Worm (Caenorhabditis elegans): ENCODE results near the gene rpl-9.
"Not testable (repeated sequence)": the region's sequence is repeated elsewhere in the genome, so short reads cannot be mapped to it uniquely, and the experiment has no call there.

The rpl-9 gene

ce11 chrIII:7614530-7614929, 41.9 kb upstream of the rpl-9 start, which contains the start of gene T04A6.2:
Gene T04A6.2, plus strand, starts transcription at chrIII:7614830.
- TF ChIP-seq hlh-1 (tag; optimal IDR thresholded peaks at IDR 0.05), result no peak
- TF ChIP-seq ceh-39 (tag; optimal IDR thresholded peaks at IDR 0.05), result no peak
- no peak for TF ChIP-seq ceh-43 (GFP tag; optimal IDR thresholded peaks at IDR 0.05)
- no peak for TF ChIP-seq pha-4 (tag; optimal IDR thresholded peaks at IDR 0.05)
- TF ChIP-seq tbx-8 (GFP tag; optimal IDR thresholded peaks at IDR 0.05), result no peak
- TF ChIP-seq blmp-1 (tag; optimal IDR thresholded peaks at IDR 0.05), result no peak
- no peak for TF ChIP-seq nhr-2 (tag; optimal IDR thresholded peaks at IDR 0.05)
- TF ChIP-seq ceh-83 (GFP tag; optimal IDR thresholded peaks at IDR 0.05), result no peak
- no peak for TF ChIP-seq ztf-11 (tag; optimal IDR thresholded peaks at IDR 0.05)
- TF ChIP-seq sem-2 (GFP tag; optimal IDR thresholded peaks at IDR 0.05), result no peak
- no peak for TF ChIP-seq ham-2 (GFP tag; optimal IDR thresholded peaks at IDR 0.05)
- no peak for TF ChIP-seq ces-1 (GFP tag; optimal IDR thresholded peaks at IDR 0.05)
- no peak for TF ChIP-seq mep-1 (tag; optimal IDR thresholded peaks at IDR 0.05)

DNA sequence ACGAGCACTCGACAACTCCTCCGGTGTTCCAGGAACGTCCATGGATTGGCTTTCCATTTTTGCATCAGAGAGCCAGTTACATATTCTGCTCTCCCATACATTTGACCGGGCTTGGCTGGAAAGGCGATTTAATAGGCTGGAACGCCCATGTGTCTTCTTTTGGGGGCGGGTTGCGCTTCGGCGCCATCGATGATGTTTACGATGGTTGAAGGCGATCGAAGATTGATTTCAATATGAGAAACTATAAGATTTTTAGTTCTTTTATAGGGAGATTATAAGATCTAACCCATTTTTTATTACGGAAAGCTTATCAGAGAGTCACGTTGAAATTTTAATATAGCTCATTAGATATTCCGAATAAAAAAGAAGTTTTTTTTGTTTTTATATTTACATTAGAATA, 36.5 kb upstream of the rpl-9 start, which contains the start of gene nsph-4.3:
Gene nsph-4.3, minus strand, starts transcription at position 101 of the 400 bp plus-strand sequence.
- TF ChIP-seq mab-5 (tag; optimal IDR thresholded peaks at IDR 0.05) (no peak), lin-13 (tag; optimal IDR thresholded peaks at IDR 0.05) (no peak), drap-1 (GFP tag; optimal IDR thresholded peaks at IDR 0.05) (no peak), ham-2 (GFP tag; optimal IDR thresholded peaks at IDR 0.05) (no peak), ceh-83 (GFP tag; optimal IDR thresholded peaks at IDR 0.05) (no peak), ceh-43 (GFP tag; optimal IDR thresholded peaks at IDR 0.05) (no peak), unc-62 (GFP tag; optimal IDR thresholded peaks at IDR 0.05) (no peak), bed-3 (GFP tag; optimal IDR thresholded peaks at IDR 0.05) (no peak), nhr-76 (tag; optimal IDR thresholded peaks at IDR 0.05) (no peak), lsy-2 (tag; optimal IDR thresholded peaks at IDR 0.05) (no peak), hlh-1 (tag; optimal IDR thresholded peaks at IDR 0.05) (no peak), unc-120 (tag; optimal IDR thresholded peaks at IDR 0.05; ENCODE audit: poor library complexity, severe bottlenecking) (no peak), sem-2 (GFP tag; optimal IDR thresholded peaks at IDR 0.05) (no peak), tbx-8 (GFP tag; optimal IDR thresholded peaks at IDR 0.05) (no peak)

- no peak for TF ChIP-seq lsy-2 (tag; optimal IDR thresholded peaks at IDR 0.05)
- TF ChIP-seq unc-39 (tag; optimal IDR thresholded peaks at IDR 0.05), result no peak
- TF ChIP-seq tbx-8 (GFP tag; optimal IDR thresholded peaks at IDR 0.05), result no peak
- no peak for TF ChIP-seq ceh-83 (GFP tag; optimal IDR thresholded peaks at IDR 0.05)
- TF ChIP-seq sptf-1 (tag; optimal IDR thresholded peaks at IDR 0.05), result no peak
- TF ChIP-seq drap-1 (GFP tag; optimal IDR thresholded peaks at IDR 0.05), result no peak
- TF ChIP-seq blmp-1 (tag; optimal IDR thresholded peaks at IDR 0.05), result no peak
These were observed 35.6 kb upstream of the rpl-9 start, which contains the start of gene T04A6.3 for ce11 chrIII:7608223-7608622. Gene T04A6.3, minus strand, starts transcription at chrIII:7608323.

DNA sequence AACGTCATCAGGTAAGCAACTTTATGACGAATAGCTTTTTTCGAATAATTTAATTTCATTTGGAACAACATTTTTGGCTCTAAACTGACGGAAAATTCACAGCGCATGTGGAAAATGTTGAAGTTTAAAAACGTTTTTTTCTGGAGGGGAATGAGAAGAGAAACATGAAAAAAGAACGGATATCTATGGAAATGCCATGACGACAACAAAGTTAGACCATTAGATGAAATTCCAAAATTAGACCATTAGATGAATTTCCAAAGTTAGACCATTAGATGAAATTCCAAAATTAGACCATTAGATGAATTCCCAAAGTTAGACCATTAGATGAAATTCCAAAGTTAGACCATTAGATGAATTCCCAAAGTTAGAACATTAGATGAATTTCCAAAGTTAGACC, 21.9 kb upstream of the rpl-9 start, which contains the start of gene Y80D4G.2:
Gene Y80D4G.2, minus strand, starts transcription at position 101 of the 400 bp plus-strand sequence.
- TF ChIP-seq hlh-1 (tag; optimal IDR thresholded peaks at IDR 0.05); cnd-1 (tag; optimal IDR thresholded peaks at IDR 0.05); tbx-8 (GFP tag; optimal IDR thresholded peaks at IDR 0.05): not testable (repeated sequence)

- TF ChIP-seq elt-1 (tag; optimal IDR thresholded peaks at IDR 0.05; ENCODE audit: borderline replicate concordance, insufficient read depth) (no peak), ceh-43 (GFP tag; optimal IDR thresholded peaks at IDR 0.05) (peak; percentile 84)
These were observed 20.8 kb upstream of the rpl-9 start, which contains the start of gene R13A5.11 for ce11 chrIII:7593285-7593928. Gene R13A5.11, minus strand, starts transcription at chrIII:7593335.

DNA sequence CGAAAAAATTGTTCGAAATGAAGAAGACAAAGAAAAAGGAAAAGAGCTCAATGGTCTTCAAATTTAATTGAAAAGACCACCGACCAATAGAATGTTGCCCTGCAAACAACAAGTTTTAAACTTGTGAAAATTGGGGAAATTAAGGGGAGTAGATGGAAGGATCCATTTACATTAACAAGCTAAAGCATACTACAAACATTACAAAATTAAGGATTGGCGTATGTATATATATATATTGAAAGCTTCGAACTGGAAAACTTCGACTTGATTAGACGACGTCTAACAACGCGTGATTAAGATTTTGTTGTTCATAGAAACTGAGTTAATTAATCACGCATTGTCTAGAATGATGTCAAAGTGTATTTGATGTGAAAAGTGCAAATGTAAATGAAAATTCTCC, 15.6 kb upstream of the rpl-9 start, which contains the start of gene R13A5.15:
Gene R13A5.15, minus strand, starts transcription at position 101 of the 400 bp plus-strand sequence.
- TF ChIP-seq nhr-2 (tag; optimal IDR thresholded peaks at IDR 0.05) (no peak), mab-5 (tag; optimal IDR thresholded peaks at IDR 0.05) (no peak), lsy-2 (tag; optimal IDR thresholded peaks at IDR 0.05) (no peak), pha-4 (tag; optimal IDR thresholded peaks at IDR 0.05) (no peak), elt-3 (tag; optimal IDR thresholded peaks at IDR 0.05) (no peak), hlh-1 (tag; optimal IDR thresholded peaks at IDR 0.05) (no peak), ceh-39 (tag; optimal IDR thresholded peaks at IDR 0.05) (no peak), sptf-1 (tag; optimal IDR thresholded peaks at IDR 0.05) (no peak), mls-2 (tag; optimal IDR thresholded peaks at IDR 0.05) (no peak), unc-39 (tag; optimal IDR thresholded peaks at IDR 0.05) (no peak), ham-2 (GFP tag; optimal IDR thresholded peaks at IDR 0.05) (no peak), nhr-76 (tag; optimal IDR thresholded peaks at IDR 0.05) (no peak), ces-1 (GFP tag; optimal IDR thresholded peaks at IDR 0.05) (no peak), sem-2 (GFP tag; optimal IDR thresholded peaks at IDR 0.05) (no peak), ceh-83 (GFP tag; optimal IDR thresholded peaks at IDR 0.05) (no peak), cnd-1 (tag; optimal IDR thresholded peaks at IDR 0.05) (no peak), lin-13 (tag; optimal IDR thresholded peaks at IDR 0.05) (no peak), lin-32 (GFP tag; optimal IDR thresholded peaks at IDR 0.05) (no peak), snpc-4 (tag; optimal IDR thresholded peaks at IDR 0.05) (no peak)

Measured in whole organism, mixed stage, embryonic.